Worm (Caenorhabditis elegans) whole organism, early embryonic: Measurements from ENCODE around the gene scl-25.

Source experiments
- B0310.2 ChIP-seq: sonication (generic microtip); optimal IDR thresholded peaks from 2 replicates; lab custom pipeline; 2016; ENCODE audit warnings: mild to moderate bottlenecking, missing genetic modification characterization, missing compliant biosample characterization
- F13C5.2 ChIP-seq: sonication (generic microtip); optimal IDR thresholded peaks from 2 replicates; lab custom pipeline; 2017; ENCODE audit warnings: mild to moderate bottlenecking, missing genetic modification characterization, inconsistent platforms, missing compliant biosample characterization
- aly-1 ChIP-seq: sonication (generic microtip); optimal IDR thresholded peaks from 2 replicates; lab custom pipeline; 2016; ENCODE audit warnings: missing genetic modification characterization, missing compliant biosample characterization
- ama-1 ChIP-seq: fragments of 150-350 bp; optimal IDR thresholded peaks from 2 replicates; lab custom pipeline; 2014
- ceh-13 ChIP-seq: fragments of 200-800 bp; sonication (Bioruptor generic); optimal IDR thresholded peaks from 2 replicates; lab custom pipeline; 2018; ENCODE audit warnings: mild to moderate bottlenecking, missing genetic modification characterization, missing compliant biosample characterization
- flt-1 ChIP-seq: fragments of 200-800 bp; sonication (Bioruptor generic); IDR thresholded peaks from 2 replicates; pipeline ENCODE4 v1.3.6; 2022; ENCODE audit warnings: missing genetic modification characterization, missing compliant biosample characterization
- hmg-4 ChIP-seq: fragments of 200-800 bp; sonication (Bioruptor generic); optimal IDR thresholded peaks from 2 replicates; lab custom pipeline; 2018; ENCODE audit warnings: mild to moderate bottlenecking, missing genetic modification characterization, missing compliant biosample characterization
- hnd-1 ChIP-seq: sonication (generic microtip); optimal IDR thresholded peaks from 2 replicates; lab custom pipeline; 2016; ENCODE audit warnings: missing genetic modification characterization, missing compliant biosample characterization
- pes-1 ChIP-seq: fragments of 200-800 bp; sonication (Bioruptor generic); IDR thresholded peaks from 2 replicates; pipeline ENCODE4 v1.3.6; 2022; ENCODE audit warnings: missing genetic modification reagents, missing genetic modification characterization, missing compliant biosample characterization
- scrt-1 ChIP-seq: fragments of 200-800 bp; sonication (Bioruptor generic); IDR thresholded peaks from 2 replicates; pipeline ENCODE4 v1.3.6; 2022; ENCODE audit warnings: missing genetic modification characterization, missing compliant biosample characterization
- sea-1 ChIP-seq: fragments of 200-800 bp; sonication (Bioruptor generic); conservative IDR thresholded peaks from 2 replicates; pipeline ENCODE4 v1.3.6; 2022; ENCODE audit warnings: missing genetic modification characterization, missing compliant biosample characterization
- tbx-11 ChIP-seq: fragments of 200-800 bp; sonication (Bioruptor generic); IDR thresholded peaks from 2 replicates; pipeline ENCODE4 v1.3.6; 2022; ENCODE audit warnings: missing genetic modification characterization, missing compliant biosample characterization
- tra-4 ChIP-seq: sonication (generic microtip); optimal IDR thresholded peaks from 2 replicates; lab custom pipeline; 2017; ENCODE audit warnings: missing genetic modification characterization, missing compliant biosample characterization

- no peak for TF ChIP-seq hnd-1 (tag; lab: Kevin White, UChicago)
- no peak for TF ChIP-seq pes-1
- no peak for TF ChIP-seq sea-1 (GFP tag; lab: Robert Waterston, UW)
- TF ChIP-seq B0310.2 = no peak
- TF ChIP-seq tbx-11 (GFP tag; lab: Robert Waterston, UW) = no peak
- TF ChIP-seq aly-1 = no peak
- no peak for TF ChIP-seq ama-1 (lab: Kevin White, UChicago)
- TF ChIP-seq flt-1 (GFP tag; lab: Robert Waterston, UW) = no peak
- no peak for TF ChIP-seq ceh-13 (GFP tag; lab: Kevin White, UChicago)
- TF ChIP-seq hmg-4 = no peak
- no peak for TF ChIP-seq scrt-1 (GFP tag; lab: Robert Waterston, UW)
- no peak for TF ChIP-seq tra-4 (tag; lab: Kevin White, UChicago)
- no peak for TF ChIP-seq F13C5.2 (tag; lab: Kevin White, UChicago)
These were observed 5.1 kb upstream of the scl-25 start, which contains the start of gene srh-109 for ce11 chrV:17220345-17220744.
